Worm (Caenorhabditis elegans) whole organism, L1 larva: ENCODE data around the gene arc-1.

Experiments
- jun-1 ChIP-seq: fragments of 150-350 bp; optimal IDR thresholded peaks from 2 replicates; lab custom pipeline; 2014; ENCODE audit warnings: missing biosample characterization, missing genetic modification reagents, missing genetic modification characterization
- vab-15 ChIP-seq: sonication (generic microtip); optimal IDR thresholded peaks from 2 replicates; lab custom pipeline; 2017; ENCODE audit warnings: missing genotype, mild to moderate bottlenecking, missing genetic modification characterization, missing compliant biosample characterization

ce11 chrII:9717904-9718303 is 43.1 kb downstream of the arc-1 start, which contains the start of gene Y53C12A.6:
- TF ChIP-seq jun-1 (tag; lab: Kevin White, UChicago), result no peak
- no peak for TF ChIP-seq vab-15
